Worm (Caenorhabditis elegans): ENCODE measurements around the gene K01H12.4.
A peak's percentile ranks its signal among the peaks of the same experiment; 100 is the strongest.

The K01H12.4 gene

ce11 chrIV:9668103-9668672 is 44.7 kb upstream of the K01H12.4 start (continued):
- TF ChIP-seq lin-35 (GFP tag; optimal IDR thresholded peaks at IDR 0.05): peak in 1 of 2 experiments; percentile 14
- TF ChIP-seq ztf-11 (tag; optimal IDR thresholded peaks at IDR 0.05): no peak
- no peak for TF ChIP-seq snpc-4 (tag; optimal IDR thresholded peaks at IDR 0.05)

- TF ChIP-seq nhr-47 (tag; optimal IDR thresholded peaks at IDR 0.05): peak; percentile 67
- TF ChIP-seq ces-1 (GFP tag; optimal IDR thresholded peaks at IDR 0.05): no peak
- TF ChIP-seq fkh-10 (GFP tag; optimal IDR thresholded peaks at IDR 0.05): no peak
- TF ChIP-seq jun-1 (tag; optimal IDR thresholded peaks at IDR 0.05): peak; percentile 56
- peak; percentile 34 for TF ChIP-seq irx-1 (tag; optimal IDR thresholded peaks at IDR 0.05)
- TF ChIP-seq ztf-11 (tag; optimal IDR thresholded peaks at IDR 0.05): no peak
- TF ChIP-seq nhr-85 (tag): peak; percentile 98
- peak; percentile 25 for TF ChIP-seq ztf-4 (tag; optimal IDR thresholded peaks at IDR 0.05)
- TF ChIP-seq pqm-1 (tag; optimal IDR thresholded peaks at IDR 0.05): no peak
- peak; percentile 35 to 70 for TF ChIP-seq lsy-2 (tag; optimal IDR thresholded peaks at IDR 0.05)
- no peak for TF ChIP-seq sox-4 (tag; optimal IDR thresholded peaks at IDR 0.05)
- peak; percentile 12 for TF ChIP-seq efl-3 (GFP tag; optimal IDR thresholded peaks at IDR 0.05)
- peak; percentile 77 for TF ChIP-seq blmp-1 (tag; optimal IDR thresholded peaks at IDR 0.05)
- TF ChIP-seq ama-1 (optimal IDR thresholded peaks at IDR 0.05): peak; percentile 9
- TF ChIP-seq nhr-19 (GFP tag; conservative IDR thresholded peaks at IDR 0.05): peak; percentile 73
- no peak for TF ChIP-seq ceh-8 (GFP tag; optimal IDR thresholded peaks at IDR 0.05)
- no peak for TF ChIP-seq pax-3 (tag; optimal IDR thresholded peaks at IDR 0.05)
- no peak for TF ChIP-seq pag-3 (tag; optimal IDR thresholded peaks at IDR 0.05; ENCODE audit: borderline replicate concordance, insufficient read depth)
- no peak for TF ChIP-seq tlp-1 (tag; optimal IDR thresholded peaks at IDR 0.05)
- peak; percentile 74 for TF ChIP-seq nhr-90 (tag; optimal IDR thresholded peaks at IDR 0.05; ENCODE audit: poor library complexity)
- TF ChIP-seq aha-1 (tag; optimal IDR thresholded peaks at IDR 0.05): no peak
- peak; percentile 25 to 42 (median 38) for TF ChIP-seq dpl-1 (GFP tag; optimal IDR thresholded peaks at IDR 0.05)
- peak; percentile 33 for TF ChIP-seq nhr-77 (tag; optimal IDR thresholded peaks at IDR 0.05)
- TF ChIP-seq nhr-28 (tag; optimal IDR thresholded peaks at IDR 0.05): no peak
- TF ChIP-seq nhr-20 (tag; optimal IDR thresholded peaks at IDR 0.05): peak; percentile 96
- TF ChIP-seq nhr-71 (tag; optimal IDR thresholded peaks at IDR 0.05): peak; percentile 90
- TF ChIP-seq F16B12.6 (tag; optimal IDR thresholded peaks at IDR 0.05): no peak
- TF ChIP-seq mdl-1 (tag; optimal IDR thresholded peaks at IDR 0.05): peak; percentile 8 to 70
- no peak for TF ChIP-seq ceh-88 (GFP tag; IDR thresholded peaks at IDR 0.05)
- TF ChIP-seq xbp-1 (tag; optimal IDR thresholded peaks at IDR 0.05): peak; percentile 57
- TF ChIP-seq sup-37 (GFP tag; optimal IDR thresholded peaks at IDR 0.05): no peak
- peak; percentile 30 for TF ChIP-seq lin-39 (tag; optimal IDR thresholded peaks at IDR 0.05)
- TF ChIP-seq fkh-8 (tag; optimal IDR thresholded peaks at IDR 0.05): no peak
- no peak for TF ChIP-seq mef-2 (tag; optimal IDR thresholded peaks at IDR 0.05)
- no peak for TF ChIP-seq egl-27 (tag; optimal IDR thresholded peaks at IDR 0.05)
- no peak for TF ChIP-seq unc-62 (GFP tag; optimal IDR thresholded peaks at IDR 0.05)
- no peak for TF ChIP-seq dsc-1 (tag; optimal IDR thresholded peaks at IDR 0.05)
- TF ChIP-seq vab-15 (tag; optimal IDR thresholded peaks at IDR 0.05): no peak
- TF ChIP-seq lin-14 (GFP tag; optimal IDR thresholded peaks at IDR 0.05): peak; percentile 86
- no peak for TF ChIP-seq ceh-90 (tag; optimal IDR thresholded peaks at IDR 0.05)
- peak; percentile 86 for TF ChIP-seq snu-23 (GFP tag; optimal IDR thresholded peaks at IDR 0.05)
- TF ChIP-seq swsn-7 (tag; optimal IDR thresholded peaks at IDR 0.05): peak; percentile 59
- TF ChIP-seq lin-13 (GFP tag; optimal IDR thresholded peaks at IDR 0.05): peak; percentile 1
- no peak for TF ChIP-seq Y116A8C.19 (tag; optimal IDR thresholded peaks at IDR 0.05; ENCODE audit: borderline replicate concordance)
- no peak for TF ChIP-seq hlh-4 (tag; optimal IDR thresholded peaks at IDR 0.05)
- no peak for TF ChIP-seq unc-130 (tag; optimal IDR thresholded peaks at IDR 0.05)
- TF ChIP-seq C04F5.9 (tag; optimal IDR thresholded peaks at IDR 0.05): peak; percentile 24
- no peak for TF ChIP-seq aly-2 (tag; optimal IDR thresholded peaks at IDR 0.05)
- TF ChIP-seq ceh-82 (tag; optimal IDR thresholded peaks at IDR 0.05): peak in 2 of 3 experiments; percentile 1 to 31
Measured at ce11 chrIV:9669969-9670368, 42.9 kb upstream of the K01H12.4 start.

Data from whole organism, L1 larva.